Worm (Caenorhabditis elegans): ENCODE results near the gene wdr-5.3.

DNA sequence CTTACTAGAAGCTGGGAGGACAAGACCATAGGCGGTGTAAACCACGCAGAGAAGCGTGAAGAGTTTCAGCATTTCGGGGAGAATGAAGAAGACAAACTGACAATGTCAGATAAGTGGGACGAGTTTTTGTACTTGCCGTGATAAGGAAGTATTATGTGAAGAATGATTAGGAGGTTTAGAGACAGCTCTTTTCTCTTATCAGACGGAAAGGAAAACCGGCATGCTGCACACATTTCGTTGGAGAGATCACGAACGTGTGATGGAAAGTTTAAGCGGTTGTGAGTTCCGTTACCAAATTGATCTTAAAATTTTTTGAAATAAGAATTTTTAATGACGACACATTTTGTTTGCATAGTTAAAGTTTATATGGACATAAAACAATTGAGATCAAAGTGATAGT, 13.7 kb downstream of the wdr-5.3 start, which contains the start of gene F28H7.3:
- no peak for TF ChIP-seq ref-1 (GFP tag; conservative IDR thresholded peaks at IDR 0.05)
- TF ChIP-seq cog-1 (tag; optimal IDR thresholded peaks at IDR 0.05) = no peak
- no peak for TF ChIP-seq flt-1 (GFP tag; IDR thresholded peaks at IDR 0.05)
- TF ChIP-seq tab-1 (GFP tag; IDR thresholded peaks at IDR 0.05) = no peak
- TF ChIP-seq ztf-29 (GFP tag; IDR thresholded peaks at IDR 0.05) = no peak
